Fruit fly (Drosophila melanogaster) whole organism, adult: Measurements from ENCODE around the gene sac.

ENCODE experiments used
- CG11617 ChIP-seq: fragments of 200-800 bp; sonication (Bioruptor generic); optimal IDR thresholded peaks from 2 replicates; lab custom pipeline; 2017; ENCODE audit warnings: mild to moderate bottlenecking, missing biosample characterization, missing genetic modification reagents, missing genetic modification characterization
- CG12768 ChIP-seq: fragments of 200-800 bp; sonication (Bioruptor generic); optimal IDR thresholded peaks from 2 replicates; lab custom pipeline; 2017; ENCODE audit warnings: missing biosample characterization, missing genetic modification characterization, mild to moderate bottlenecking, moderate library complexity, missing genetic modification reagents
- CG14711 ChIP-seq: fragments of 200-800 bp; sonication (Bioruptor generic); optimal IDR thresholded peaks from 2 replicates; lab custom pipeline; 2018; ENCODE audit warnings: missing biosample characterization, mild to moderate bottlenecking, missing genetic modification characterization, moderate library complexity
- CG1620 ChIP-seq: fragments of 200-800 bp; sonication (Bioruptor generic); optimal IDR thresholded peaks from 2 replicates; lab custom pipeline; 2016; ENCODE audit warnings: missing biosample characterization, missing genetic modification characterization
- CG33017 ChIP-seq: fragments of 200-800 bp; sonication (Bioruptor generic); optimal IDR thresholded peaks from 2 replicates; lab custom pipeline; 2018; ENCODE audit warnings: missing biosample characterization, mild to moderate bottlenecking, missing genetic modification characterization, moderate library complexity
- CG5204 ChIP-seq: fragments of 200-800 bp; sonication (Bioruptor generic); optimal IDR thresholded peaks from 2 replicates; lab custom pipeline; 2016; ENCODE audit warnings: missing biosample characterization, missing genetic modification characterization
- CG7045 ChIP-seq: fragments of 200-800 bp; sonication (Bioruptor generic); optimal IDR thresholded peaks from 2 replicates; lab custom pipeline; 2017; ENCODE audit warnings: missing biosample characterization, mild to moderate bottlenecking, missing genetic modification characterization
- CG7101 ChIP-seq: fragments of 200-800 bp; sonication (Bioruptor generic); optimal IDR thresholded peaks from 2 replicates; lab custom pipeline; 2018; ENCODE audit warnings: missing biosample characterization, mild to moderate bottlenecking, missing genetic modification characterization, moderate library complexity
- Clk ChIP-seq: fragments of 200-800 bp; sonication (Bioruptor generic); optimal IDR thresholded peaks from 2 replicates; lab custom pipeline; 2017; ENCODE audit warnings: missing biosample characterization, missing genetic modification characterization
- Crg-1 ChIP-seq: fragments of 200-800 bp; sonication (Bioruptor generic); optimal IDR thresholded peaks from 2 replicates; lab custom pipeline; 2016; ENCODE audit warnings: missing biosample characterization, missing genetic modification characterization
- Hr96 ChIP-seq: fragments of 200-800 bp; sonication (Bioruptor generic); optimal IDR thresholded peaks from 2 replicates; lab custom pipeline; 2016; ENCODE audit warnings: missing biosample characterization, missing genetic modification characterization
- Mnt ChIP-seq: fragments of 200-800 bp; sonication (Bioruptor generic); optimal IDR thresholded peaks from 2 replicates; lab custom pipeline; 2016; ENCODE audit warnings: missing biosample characterization, mild to moderate bottlenecking, missing genetic modification characterization
- bab1 ChIP-seq: fragments of 200-800 bp; sonication (Bioruptor generic); optimal IDR thresholded peaks from 3 replicates; lab custom pipeline; 2019; ENCODE audit warnings: missing biosample characterization, mild to moderate bottlenecking, missing genetic modification characterization, moderate library complexity
- cic ChIP-seq: fragments of 200-800 bp; sonication (Bioruptor generic); optimal IDR thresholded peaks from 2 replicates; lab custom pipeline; 2017; ENCODE audit warnings: missing biosample characterization, mild to moderate bottlenecking, missing genetic modification characterization, moderate library complexity
- cnc ChIP-seq, 2 experiments: fragments of >200 bp; optimal IDR thresholded peaks; 2 replicates each; lab custom pipeline; 2017
- kay ChIP-seq: fragments of 200-800 bp; sonication (Bioruptor generic); peaks from one replicate; lab custom pipeline; 2016; ENCODE audit warnings: missing biosample characterization, missing genetic modification characterization, borderline replicate concordance
- ovo ChIP-seq: fragments of 200-800 bp; sonication (Bioruptor generic); optimal IDR thresholded peaks from 2 replicates; lab custom pipeline; 2016; ENCODE audit warnings: missing biosample characterization, missing genetic modification characterization
- pad ChIP-seq: fragments of 200-800 bp; sonication (Bioruptor generic); optimal IDR thresholded peaks from 3 replicates; lab custom pipeline; 2017; ENCODE audit warnings: missing biosample characterization, missing genetic modification characterization, mild to moderate bottlenecking, moderate library complexity, missing genetic modification reagents
- tj ChIP-seq: fragments of 200-800 bp; sonication (Bioruptor generic); optimal IDR thresholded peaks from 3 replicates; lab custom pipeline; 2017; ENCODE audit warnings: missing biosample characterization, mild to moderate bottlenecking, missing genetic modification characterization, moderate library complexity
- toe ChIP-seq: fragments of 200-800 bp; sonication (Bioruptor generic); optimal IDR thresholded peaks from 2 replicates; lab custom pipeline; 2016; ENCODE audit warnings: missing biosample characterization, missing genetic modification characterization

The sac gene

dm6 chr3R:4445083-4445482, 35.5 kb upstream of the sac start:
- TF ChIP-seq Hr96 (GFP tag; lab: Kevin White, UChicago), result no peak
- no peak for TF ChIP-seq ovo (GFP tag; lab: Kevin White, UChicago)
- no peak for TF ChIP-seq CG11617 (GFP tag; lab: Kevin White, UChicago)
- TF ChIP-seq kay (GFP tag; lab: Kevin White, UChicago), result no peak
- TF ChIP-seq Clk (GFP tag; lab: Kevin White, UChicago), result no peak
- TF ChIP-seq Mnt, result no peak
- no peak for TF ChIP-seq Crg-1 (GFP tag; lab: Kevin White, UChicago)
- no peak for TF ChIP-seq pad
- no peak for TF ChIP-seq CG7101
- no peak for TF ChIP-seq CG14711
- no peak for TF ChIP-seq cic (GFP tag; lab: Kevin White, UChicago)
- TF ChIP-seq CG33017 (tag; lab: Kevin White, UChicago), result no peak
- TF ChIP-seq CG5204 (GFP tag; lab: Kevin White, UChicago), result no peak
- no peak for TF ChIP-seq toe (GFP tag; lab: Kevin White, UChicago)
- no peak for TF ChIP-seq CG1620 (GFP tag; lab: Kevin White, UChicago)

- no peak for TF ChIP-seq CG1620 (GFP tag; lab: Kevin White, UChicago)
- no peak for TF ChIP-seq ovo (GFP tag; lab: Kevin White, UChicago)
- TF ChIP-seq pad, result no peak
- no peak for TF ChIP-seq Hr96 (GFP tag; lab: Kevin White, UChicago)
- TF ChIP-seq toe (GFP tag; lab: Kevin White, UChicago), result no peak
- TF ChIP-seq kay (GFP tag; lab: Kevin White, UChicago), result no peak
- no peak for TF ChIP-seq Mnt
- no peak for TF ChIP-seq CG11617 (GFP tag; lab: Kevin White, UChicago)
- TF ChIP-seq CG12768 (GFP tag; lab: Kevin White, UChicago), result no peak
Observed at dm6 chr3R:4446455-4447224, 34.0 kb upstream of the sac start.

- TF ChIP-seq CG7045 (no peak), CG5204 (GFP tag; lab: Kevin White, UChicago) (no peak), Crg-1 (GFP tag; lab: Kevin White, UChicago) (no peak), kay (GFP tag; lab: Kevin White, UChicago) (no peak), Hr96 (GFP tag; lab: Kevin White, UChicago) (no peak), Mnt (peak; percentile 31), CG14711 (no peak), cic (GFP tag; lab: Kevin White, UChicago) (peak; percentile 16)
Observed at dm6 chr3R:4449256-4449655, 31.4 kb upstream of the sac start.

dm6 chr3R:4450721-4451120, 29.9 kb upstream of the sac start:
- no peak for TF ChIP-seq Hr96 (GFP tag; lab: Kevin White, UChicago)
- TF ChIP-seq cic (GFP tag; lab: Kevin White, UChicago), result no peak

- TF ChIP-seq Mnt (peak; percentile 52), cic (GFP tag; lab: Kevin White, UChicago) (no peak), CG7045 (peak; percentile 2), CG12768 (GFP tag; lab: Kevin White, UChicago) (peak; percentile 23), CG7101 (no peak), cnc (optimal IDR thresholded peaks at IDR 0.05; lab: Kevin White, UChicago) (no peak), pad (no peak)
Observed at dm6 chr3R:4452345-4453044, 28.1 kb upstream of the sac start.

dm6 chr3R:4453213-4453956, 27.2 kb upstream of the sac start:
- TF ChIP-seq CG12768 (GFP tag; lab: Kevin White, UChicago), result peak; percentile 19
- TF ChIP-seq bab1, result peak; percentile 4
- no peak for TF ChIP-seq CG1620 (GFP tag; lab: Kevin White, UChicago)
- no peak for TF ChIP-seq CG7101
- TF ChIP-seq CG33017 (tag; lab: Kevin White, UChicago), result no peak
- TF ChIP-seq tj (GFP tag; lab: Kevin White, UChicago), result peak; percentile 29
- TF ChIP-seq Hr96 (GFP tag; lab: Kevin White, UChicago), result peak; percentile 16
- TF ChIP-seq ovo (GFP tag; lab: Kevin White, UChicago), result no peak
- TF ChIP-seq CG5204 (GFP tag; lab: Kevin White, UChicago), result no peak
- TF ChIP-seq toe (GFP tag; lab: Kevin White, UChicago), result no peak
- TF ChIP-seq kay (GFP tag; lab: Kevin White, UChicago), result no peak
- TF ChIP-seq Clk (GFP tag; lab: Kevin White, UChicago), result peak; percentile 33
- no peak for TF ChIP-seq CG7045
- peak; percentile 57 for TF ChIP-seq Mnt
- TF ChIP-seq pad, result peak; percentile 87
- TF ChIP-seq CG11617 (GFP tag; lab: Kevin White, UChicago), result no peak
- peak; percentile 93 for TF ChIP-seq CG14711
- no peak for TF ChIP-seq cnc (optimal IDR thresholded peaks at IDR 0.05; lab: Kevin White, UChicago)
- peak; percentile 17 for TF ChIP-seq Crg-1 (GFP tag; lab: Kevin White, UChicago)
- no peak for TF ChIP-seq cic (GFP tag; lab: Kevin White, UChicago)
